Worm (Caenorhabditis elegans) whole organism, L3 larva: ENCODE results near the gene rnf-5.

ENCODE experiments used
- R02D3.7 ChIP-seq: fragments of 150-350 bp; optimal IDR thresholded peaks from 2 replicates; lab custom pipeline; 2014; ENCODE audit warnings: missing biosample characterization, missing genetic modification characterization
- ZK546.5 ChIP-seq: sonication (generic microtip); optimal IDR thresholded peaks from 2 replicates; lab custom pipeline; 2017; ENCODE audit warnings: missing biosample characterization, missing genetic modification characterization
- aly-2 ChIP-seq: fragments of 150-350 bp; optimal IDR thresholded peaks from 2 replicates; lab custom pipeline; 2014; ENCODE audit warnings: missing biosample characterization, missing genetic modification characterization
- ama-1 ChIP-seq: fragments of 150-350 bp; optimal IDR thresholded peaks from 2 replicates; lab custom pipeline; 2018
- ceh-16 ChIP-seq: sonication (generic microtip); optimal IDR thresholded peaks from 2 replicates; lab custom pipeline; 2017; ENCODE audit warnings: missing biosample characterization, missing genetic modification characterization
- ceh-28 ChIP-seq: fragments of 150-350 bp; optimal IDR thresholded peaks from 2 replicates; lab custom pipeline; 2014; ENCODE audit warnings: missing biosample characterization, missing genetic modification reagents, missing genetic modification characterization
- ceh-82 ChIP-seq: fragments of 150-350 bp; optimal IDR thresholded peaks from 2 replicates; lab custom pipeline; 2014; ENCODE audit warnings: missing biosample characterization, missing genetic modification characterization
- ceh-9 ChIP-seq: sonication (generic microtip); optimal IDR thresholded peaks from 2 replicates; lab custom pipeline; 2018; ENCODE audit warnings: missing biosample characterization, missing genetic modification characterization
- daf-12 ChIP-seq: fragments of 150-350 bp; optimal IDR thresholded peaks from 2 replicates; lab custom pipeline; 2014; ENCODE audit warnings: missing biosample characterization, missing genetic modification reagents, missing genetic modification characterization
- egl-27 ChIP-seq: sonication (generic microtip); optimal IDR thresholded peaks from 4 replicates; lab custom pipeline; 2017; ENCODE audit warnings: missing biosample characterization, missing genetic modification reagents, missing genetic modification characterization
- egl-5 ChIP-seq: fragments of 150-350 bp; optimal IDR thresholded peaks from 2 replicates; lab custom pipeline; 2017; ENCODE audit warnings: missing biosample characterization, missing genetic modification reagents, missing genetic modification characterization, inconsistent platforms
- elt-1 ChIP-seq: fragments of 150-350 bp; optimal IDR thresholded peaks from 2 replicates; lab custom pipeline; 2014; ENCODE audit warnings: missing biosample characterization, missing genetic modification characterization
- elt-2 ChIP-seq: sonication (generic microtip); optimal IDR thresholded peaks from 2 replicates; lab custom pipeline; 2016; ENCODE audit warnings: missing genetic modification reagents, mild to moderate bottlenecking, missing genetic modification characterization, missing compliant biosample characterization
- elt-3 ChIP-seq, 3 experiments: fragments of 150-350 bp in 1 of 3; sonication (generic microtip) in 2 of 3; optimal IDR thresholded peaks; 2 replicates in 2 of 3; 4 replicates in 1 of 3; lab custom pipeline; 2014 to 2017; ENCODE audit warnings: missing biosample characterization in 3 of 3, missing genetic modification characterization in 3 of 3
- eor-1 ChIP-seq, 2 experiments: fragments of 150-350 bp; optimal IDR thresholded peaks; 2 replicates each; lab custom pipeline; 2014 to 2018; ENCODE audit warnings: missing biosample characterization in 2 of 2, missing genetic modification characterization in 2 of 2
- fkh-10 ChIP-seq: sonication (generic microtip); optimal IDR thresholded peaks from 2 replicates; lab custom pipeline; 2017; ENCODE audit warnings: missing biosample characterization, missing genetic modification reagents, missing genetic modification characterization
- fkh-2 ChIP-seq: fragments of 150-350 bp; optimal IDR thresholded peaks from 2 replicates; lab custom pipeline; 2014; ENCODE audit warnings: missing biosample characterization, missing genetic modification reagents, missing genetic modification characterization
- fos-1 ChIP-seq: fragments of 150-350 bp; optimal IDR thresholded peaks from 2 replicates; lab custom pipeline; 2014; ENCODE audit warnings: missing biosample characterization, missing genetic modification characterization
- hmg-11 ChIP-seq: sonication (generic microtip); optimal IDR thresholded peaks from 2 replicates; lab custom pipeline; 2016; ENCODE audit warnings: missing genetic modification characterization, missing compliant biosample characterization
- jun-1 ChIP-seq: fragments of 150-350 bp; optimal IDR thresholded peaks from 2 replicates; lab custom pipeline; 2014; ENCODE audit warnings: missing biosample characterization, missing genetic modification reagents, missing genetic modification characterization
- lin-15B ChIP-seq: fragments of 150-350 bp; optimal IDR thresholded peaks from 2 replicates; lab custom pipeline; 2014; ENCODE audit warnings: missing biosample characterization, missing genetic modification characterization
- lin-39 ChIP-seq: fragments of 150-350 bp; optimal IDR thresholded peaks from 2 replicates; lab custom pipeline; 2018; ENCODE audit warnings: missing biosample characterization, missing genetic modification reagents, missing genetic modification characterization
- lsy-12 ChIP-seq: sonication (generic microtip); optimal IDR thresholded peaks from 2 replicates; lab custom pipeline; 2016; ENCODE audit warnings: mild to moderate bottlenecking, missing genetic modification characterization, missing compliant biosample characterization
- mdl-1 ChIP-seq: fragments of 150-350 bp; optimal IDR thresholded peaks from 2 replicates; lab custom pipeline; 2014; ENCODE audit warnings: missing biosample characterization, missing genetic modification characterization
- mml-1 ChIP-seq: fragments of 150-350 bp; sonication (generic microtip); optimal IDR thresholded peaks from 3 replicates; lab custom pipeline; 2014; ENCODE audit warnings: missing biosample characterization, missing genetic modification characterization
- nfya-1 ChIP-seq: sonication (generic microtip); optimal IDR thresholded peaks from 2 replicates; lab custom pipeline; 2017; ENCODE audit warnings: missing genetic modification characterization, mild to moderate bottlenecking, missing compliant biosample characterization, antibody characterized with exemption, moderate library complexity; ENCODE audit not compliant: insufficient read depth
- nhr-11 ChIP-seq: fragments of 150-350 bp; optimal IDR thresholded peaks from 2 replicates; lab custom pipeline; 2014; ENCODE audit warnings: missing biosample characterization, missing genetic modification characterization
- nhr-12 ChIP-seq: fragments of 150-350 bp; optimal IDR thresholded peaks from 2 replicates; lab custom pipeline; 2014; ENCODE audit warnings: missing biosample characterization, missing genetic modification characterization
- nhr-23 ChIP-seq: fragments of 150-350 bp; optimal IDR thresholded peaks from 2 replicates; lab custom pipeline; 2014; ENCODE audit warnings: missing biosample characterization, missing genetic modification reagents, missing genetic modification characterization
- nhr-237 ChIP-seq: fragments of 150-350 bp; optimal IDR thresholded peaks from 2 replicates; lab custom pipeline; 2014; ENCODE audit warnings: missing biosample characterization, missing genetic modification characterization
- nhr-25 ChIP-seq: sonication (generic microtip); optimal IDR thresholded peaks from 2 replicates; lab custom pipeline; 2017; ENCODE audit warnings: missing biosample characterization, missing genetic modification characterization
- nhr-28 ChIP-seq: fragments of 150-350 bp; optimal IDR thresholded peaks from 2 replicates; lab custom pipeline; 2014; ENCODE audit warnings: missing biosample characterization, missing genetic modification characterization
- nhr-43 ChIP-seq: sonication (generic microtip); optimal IDR thresholded peaks from 2 replicates; lab custom pipeline; 2016; ENCODE audit warnings: mild to moderate bottlenecking, missing genetic modification characterization, missing compliant biosample characterization; ENCODE audit not compliant: poor library complexity, severe bottlenecking
- nhr-67 ChIP-seq: fragments of 150-350 bp; optimal IDR thresholded peaks from 2 replicates; lab custom pipeline; 2014; ENCODE audit warnings: missing biosample characterization, missing genetic modification characterization
- nhr-76 ChIP-seq: fragments of 150-350 bp; sonication (generic microtip); optimal IDR thresholded peaks from 5 replicates; lab custom pipeline; 2014; ENCODE audit warnings: missing biosample characterization, missing genetic modification characterization
- nhr-77 ChIP-seq: fragments of 150-350 bp; optimal IDR thresholded peaks from 2 replicates; lab custom pipeline; 2014; ENCODE audit warnings: missing biosample characterization, missing genetic modification characterization
- pha-4 ChIP-seq: fragments of 150-350 bp; optimal IDR thresholded peaks from 2 replicates; lab custom pipeline; 2014; ENCODE audit warnings: missing biosample characterization, missing genetic modification reagents, missing genetic modification characterization
- pqm-1 ChIP-seq: fragments of 150-350 bp; optimal IDR thresholded peaks from 2 replicates; lab custom pipeline; 2017; ENCODE audit warnings: missing biosample characterization, missing genetic modification characterization, inconsistent platforms
- sea-2 ChIP-seq: fragments of 150-350 bp; sonication (generic microtip); optimal IDR thresholded peaks from 4 replicates; lab custom pipeline; 2014; ENCODE audit warnings: missing biosample characterization, missing genetic modification reagents, missing genetic modification characterization
- skn-1 ChIP-seq: fragments of 150-350 bp; optimal IDR thresholded peaks from 2 replicates; lab custom pipeline; 2014; ENCODE audit warnings: missing biosample characterization, missing genetic modification characterization
- snpc-4 ChIP-seq: fragments of 150-350 bp; optimal IDR thresholded peaks from 2 replicates; lab custom pipeline; 2014; ENCODE audit warnings: missing biosample characterization, missing genetic modification characterization
- tbx-2 ChIP-seq: sonication (generic microtip); optimal IDR thresholded peaks from 2 replicates; lab custom pipeline; 2016; ENCODE audit warnings: mild to moderate bottlenecking, missing genetic modification characterization, missing compliant biosample characterization
- unc-39 ChIP-seq: sonication (generic microtip); optimal IDR thresholded peaks from 4 replicates; lab custom pipeline; 2017; ENCODE audit warnings: missing biosample characterization, missing genetic modification characterization
- unc-62 ChIP-seq: fragments of 150-350 bp; sonication (generic microtip); optimal IDR thresholded peaks from 4 replicates; lab custom pipeline; 2014; ENCODE audit warnings: missing biosample characterization, missing genetic modification reagents, missing genetic modification characterization
- zag-1 ChIP-seq: fragments of 150-350 bp; optimal IDR thresholded peaks from 2 replicates; lab custom pipeline; 2014; ENCODE audit warnings: missing biosample characterization, missing genetic modification characterization
- ztf-11 ChIP-seq: fragments of 150-350 bp; optimal IDR thresholded peaks from 2 replicates; lab custom pipeline; 2014; ENCODE audit warnings: missing biosample characterization, missing genetic modification characterization
- ztf-4 ChIP-seq: fragments of 150-350 bp; optimal IDR thresholded peaks from 2 replicates; lab custom pipeline; 2014; ENCODE audit warnings: missing biosample characterization, missing genetic modification characterization

Gene rnf-5

ce11 chrIII:4194349-4195110, 27.9 kb upstream of the rnf-5 start:
- TF ChIP-seq nhr-23 (peak; percentile 1), pha-4 (tag; lab: Kevin White, UChicago) (no peak), ama-1 (peak; percentile 52), mml-1 (tag; lab: Kevin White, UChicago) (no peak), ceh-28 (no peak), ZK546.5 (tag; lab: Kevin White, UChicago) (no peak), hmg-11 (tag; lab: Kevin White, UChicago) (no peak), jun-1 (tag; lab: Kevin White, UChicago) (no peak), pqm-1 (no peak), nhr-43 (no peak), nhr-77 (tag; lab: Kevin White, UChicago) (no peak)
- TF ChIP-seq, all 47 proteins: peak for 2

- TF ChIP-seq nhr-12 (tag; lab: Kevin White, UChicago) (no peak), nhr-11 (tag; lab: Kevin White, UChicago) (peak; percentile 73), nhr-25 (peak; percentile 94), nhr-67 (tag; lab: Kevin White, UChicago) (no peak), ceh-28 (peak; percentile 75), aly-2 (tag; lab: Kevin White, UChicago) (no peak), hmg-11 (tag; lab: Kevin White, UChicago) (peak; percentile 80), nfya-1 (peak; percentile 94), tbx-2 (tag; lab: Kevin White, UChicago) (peak; percentile 16), elt-1 (tag; lab: Kevin White, UChicago) (no peak), elt-3 (tag; optimal IDR thresholded peaks at IDR 0.05; lab: Kevin White, UChicago) (peak in 2 of 3 experiments; percentile 35 to 41), skn-1 (tag; lab: Kevin White, UChicago) (peak; percentile 88), snpc-4 (tag; lab: Kevin White, UChicago) (peak; percentile 76), lin-39 (peak; percentile 94), zag-1 (tag; lab: Kevin White, UChicago) (no peak), elt-2 (tag; lab: Kevin White, UChicago) (peak; percentile 98), lsy-12 (peak; percentile 81), mml-1 (tag; lab: Kevin White, UChicago) (no peak), nhr-43 (peak; percentile 39), fos-1 (peak; percentile 85), pha-4 (tag; lab: Kevin White, UChicago) (peak; percentile 95), unc-39 (tag; lab: Kevin White, UChicago) (no peak), nhr-237 (tag; lab: Kevin White, UChicago) (no peak), eor-1 (tag; optimal IDR thresholded peaks at IDR 0.05; lab: Kevin White, UChicago) (no peak), ama-1 (peak; percentile 88), nhr-28 (tag; lab: Kevin White, UChicago) (no peak), unc-62 (GFP tag; lab: Kevin White, UChicago) (peak; percentile 30), lin-15B (peak; percentile 84), ceh-9 (tag; lab: Kevin White, UChicago) (no peak), ztf-4 (tag; lab: Kevin White, UChicago) (no peak), R02D3.7 (tag; lab: Kevin White, UChicago) (peak; percentile 64), nhr-23 (peak; percentile 89), ZK546.5 (tag; lab: Kevin White, UChicago) (no peak), fkh-10 (GFP tag; lab: Kevin White, UChicago) (peak; percentile 66), jun-1 (tag; lab: Kevin White, UChicago) (peak; percentile 96), daf-12 (no peak), ceh-16 (no peak), egl-5 (tag; lab: Kevin White, UChicago) (peak; percentile 90), nhr-77 (tag; lab: Kevin White, UChicago) (no peak), mdl-1 (peak; percentile 55), sea-2 (GFP tag; lab: Kevin White, UChicago) (peak; percentile 75), ztf-11 (tag; lab: Kevin White, UChicago) (no peak), egl-27 (tag; lab: Kevin White, UChicago) (peak; percentile 86), nhr-76 (tag; lab: Kevin White, UChicago) (no peak), ceh-82 (tag; lab: Kevin White, UChicago) (peak; percentile 45), pqm-1 (peak; percentile 97), fkh-2 (no peak)
- TF ChIP-seq, all 47 proteins: peak for 28
Observed at ce11 chrIII:4193659-4194103, 27.0 kb upstream of the rnf-5 start, which contains the start of gene xbp-1. Gene xbp-1, plus strand, starts transcription at chrIII:4193809.
